Worm (Caenorhabditis elegans) whole organism, early embryonic: ENCODE measurements around the gene srg-10.

ENCODE experiments used
- B0310.2 ChIP-seq: sonication (generic microtip); optimal IDR thresholded peaks from 2 replicates; lab custom pipeline; 2016; ENCODE audit warnings: mild to moderate bottlenecking, missing genetic modification characterization, missing compliant biosample characterization
- F13C5.2 ChIP-seq: sonication (generic microtip); optimal IDR thresholded peaks from 2 replicates; lab custom pipeline; 2017; ENCODE audit warnings: mild to moderate bottlenecking, missing genetic modification characterization, inconsistent platforms, missing compliant biosample characterization
- ama-1 ChIP-seq: fragments of 150-350 bp; optimal IDR thresholded peaks from 2 replicates; lab custom pipeline; 2014
- ceh-36 ChIP-seq: sonication (generic microtip); optimal IDR thresholded peaks from 2 replicates; lab custom pipeline; 2016; ENCODE audit warnings: missing genetic modification characterization, inconsistent platforms, missing compliant biosample characterization
- ets-7 ChIP-seq: sonication (generic microtip); optimal IDR thresholded peaks from 2 replicates; lab custom pipeline; 2016; ENCODE audit warnings: missing genotype, missing genetic modification characterization, missing compliant biosample characterization
- flt-1 ChIP-seq: fragments of 200-800 bp; sonication (Bioruptor generic); IDR thresholded peaks from 2 replicates; pipeline ENCODE4 v1.3.6; 2022; ENCODE audit warnings: missing genetic modification characterization, missing compliant biosample characterization
- hmg-4 ChIP-seq: fragments of 200-800 bp; sonication (Bioruptor generic); optimal IDR thresholded peaks from 2 replicates; lab custom pipeline; 2018; ENCODE audit warnings: mild to moderate bottlenecking, missing genetic modification characterization, missing compliant biosample characterization
- tbx-37 ChIP-seq: fragments of 200-800 bp; sonication (Bioruptor generic); conservative IDR thresholded peaks from 2 replicates; pipeline ENCODE4 v1.3.6; 2022; ENCODE audit warnings: missing genetic modification reagents, missing genetic modification characterization, missing compliant biosample characterization

DNA sequence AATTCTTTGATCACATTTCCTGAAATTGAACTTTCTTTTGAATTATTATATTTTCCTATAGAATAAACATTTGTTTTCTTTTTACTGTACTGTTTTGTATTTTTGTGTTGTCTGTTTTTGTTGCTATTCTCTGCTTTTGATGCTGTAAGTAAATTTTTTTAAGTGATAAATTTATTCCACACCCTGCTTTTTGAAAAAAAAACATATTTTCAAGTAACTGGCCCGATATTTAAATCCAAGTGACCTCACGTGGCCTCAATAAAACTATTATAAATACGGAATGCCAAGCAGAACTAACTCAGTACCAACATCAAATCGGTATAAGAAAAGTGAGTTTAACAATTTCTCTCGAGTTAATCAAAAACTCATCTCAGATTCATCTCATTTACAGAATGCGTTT is 49.4 kb upstream of the srg-10 start, which contains the start of gene clec-151:
- TF ChIP-seq ama-1 (lab: Kevin White, UChicago), result no peak
- TF ChIP-seq F13C5.2 (tag; lab: Kevin White, UChicago), result no peak
- TF ChIP-seq ceh-36, result no peak
- no peak for TF ChIP-seq tbx-37
- no peak for TF ChIP-seq flt-1
- no peak for TF ChIP-seq ets-7 (tag; lab: Kevin White, UChicago)
- no peak for TF ChIP-seq hmg-4 (GFP tag; lab: Kevin White, UChicago)
- no peak for TF ChIP-seq B0310.2 (tag; lab: Kevin White, UChicago)
